Fruit fly (Drosophila melanogaster): Measurements from ENCODE around the gene CG11262.

CG11262 gene

dm6 chr3L:13044335-13044814 lies 49.4 kb downstream of the CG11262 start, which contains the start of gene Syx13 (continued):
- TF ChIP-seq E2f1 (GFP tag; IDR thresholded peaks at IDR 0.05) (peak; percentile 93), D (optimal IDR thresholded peaks at IDR 0.05) (no peak), D (GFP tag; optimal IDR thresholded peaks at IDR 0.05) (no peak), CG16813 (GFP tag; IDR thresholded peaks at IDR 0.05; ENCODE audit: partially characterized antibody) (peak; percentile 72), hb (GFP tag; IDR thresholded peaks at IDR 0.05; ENCODE audit: partially characterized antibody) (peak; percentile 64; the same call in 2 of the 3 replicates), CrebB (tag; optimal IDR thresholded peaks at IDR 0.05) (peak; percentile 14), CG14014 (GFP tag; IDR thresholded peaks at IDR 0.05) (0 out of 2 replicates have a peak, but pooled peaks have one; percentile 14), dpn (GFP tag; optimal IDR thresholded peaks at IDR 0.05) (peak in 1 of 2 experiments; percentile 8), CG17361 (GFP tag; IDR thresholded peaks at IDR 0.05) (peak; percentile 36; the same call in 1 of the 3 replicates), Dbx (GFP tag; IDR thresholded peaks at IDR 0.05) (peak; percentile 45; the same call in 1 of the 3 replicates), Lpt (GFP tag; optimal IDR thresholded peaks at IDR 0.05) (no peak), CG17829 (tag; optimal IDR thresholded peaks at IDR 0.05) (peak; percentile 19), knrl (GFP tag; IDR thresholded peaks at IDR 0.05; ENCODE audit: partially characterized antibody) (peak; percentile 78), Optix (GFP tag; IDR thresholded peaks at IDR 0.05) (no peak), mirr (GFP tag; optimal IDR thresholded peaks at IDR 0.05) (peak; percentile 24), Doc3 (GFP tag; IDR thresholded peaks at IDR 0.05; ENCODE audit: partially characterized antibody) (peak; percentile 54; the same call in 1 of the 3 replicates), mld (GFP tag; IDR thresholded peaks at IDR 0.05; ENCODE audit: partially characterized antibody) (peak; percentile 63; the same call in 2 of the 3 replicates), nerfin-2 (GFP tag; IDR thresholded peaks at IDR 0.05; ENCODE audit: partially characterized antibody) (peak; percentile 58), D19A (tag; optimal IDR thresholded peaks at IDR 0.05) (no peak), Trl (optimal IDR thresholded peaks at IDR 0.05) (no peak), Trl (GFP tag; optimal IDR thresholded peaks at IDR 0.05) (no peak), CG11695 (GFP tag; IDR thresholded peaks at IDR 0.05) (0 out of 3 replicates have a peak, but pooled peaks have one; percentile 14), Antp (GFP tag; optimal IDR thresholded peaks at IDR 0.05) (no peak), ATbp (GFP tag; optimal IDR thresholded peaks at IDR 0.05) (no peak), oc (tag; optimal IDR thresholded peaks at IDR 0.05) (peak; percentile 26), CTCF (GFP tag; optimal IDR thresholded peaks at IDR 0.05) (peak; percentile 20), CG5245 (GFP tag; optimal IDR thresholded peaks at IDR 0.05) (no peak), Spps (tag; optimal IDR thresholded peaks at IDR 0.05) (peak; percentile 5), MESR4 (GFP tag; optimal IDR thresholded peaks at IDR 0.05) (peak; percentile 92), CG17802 (tag; optimal IDR thresholded peaks at IDR 0.05) (no peak), CoRest (tag; optimal IDR thresholded peaks at IDR 0.05) (peak; percentile 32), Sry-β (GFP tag; optimal IDR thresholded peaks at IDR 0.05) (no peak), CG14667 (GFP tag; IDR thresholded peaks at IDR 0.05) (no peak), CG9727 (GFP tag; optimal IDR thresholded peaks at IDR 0.05) (peak; percentile 36), E2f2 (GFP tag; IDR thresholded peaks at IDR 0.05) (peak; percentile 82), amos (GFP tag; IDR thresholded peaks at IDR 0.05; ENCODE audit: partially characterized antibody) (peak; percentile 79), Dll (GFP tag; IDR thresholded peaks at IDR 0.05; ENCODE audit: partially characterized antibody) (peak; percentile 76), cg (GFP tag; optimal IDR thresholded peaks at IDR 0.05) (peak; percentile 98), Jarid2 (GFP tag; optimal IDR thresholded peaks at IDR 0.05) (peak; percentile 41), Deaf1 (tag; optimal IDR thresholded peaks at IDR 0.05) (peak; percentile 57), inv (GFP tag; IDR thresholded peaks at IDR 0.05; ENCODE audit: partially characterized antibody) (peak; percentile 73), trem (tag; optimal IDR thresholded peaks at IDR 0.05) (peak; percentile 75), lov (optimal IDR thresholded peaks at IDR 0.05) (no peak), lov (GFP tag; IDR thresholded peaks at IDR 0.05) (no peak), CG9817 (tag; optimal IDR thresholded peaks at IDR 0.05) (no peak), crp (GFP tag; optimal IDR thresholded peaks at IDR 0.05) (peak in 1 of 2 experiments; percentile 77), tgo (GFP tag; IDR thresholded peaks at IDR 0.05) (no peak), CG12769 (tag; optimal IDR thresholded peaks at IDR 0.05) (peak; percentile 6), CG6683 (GFP tag; optimal IDR thresholded peaks at IDR 0.05) (peak; percentile 40), CG17328 (GFP tag; IDR thresholded peaks at IDR 0.05) (no peak)

Measured in whole organism, embryonic.